Fruit fly (Drosophila melanogaster): ENCODE results near the gene Cog4.
A peak's percentile ranks its signal among the peaks of the same experiment; 100 is the strongest.

DNA sequence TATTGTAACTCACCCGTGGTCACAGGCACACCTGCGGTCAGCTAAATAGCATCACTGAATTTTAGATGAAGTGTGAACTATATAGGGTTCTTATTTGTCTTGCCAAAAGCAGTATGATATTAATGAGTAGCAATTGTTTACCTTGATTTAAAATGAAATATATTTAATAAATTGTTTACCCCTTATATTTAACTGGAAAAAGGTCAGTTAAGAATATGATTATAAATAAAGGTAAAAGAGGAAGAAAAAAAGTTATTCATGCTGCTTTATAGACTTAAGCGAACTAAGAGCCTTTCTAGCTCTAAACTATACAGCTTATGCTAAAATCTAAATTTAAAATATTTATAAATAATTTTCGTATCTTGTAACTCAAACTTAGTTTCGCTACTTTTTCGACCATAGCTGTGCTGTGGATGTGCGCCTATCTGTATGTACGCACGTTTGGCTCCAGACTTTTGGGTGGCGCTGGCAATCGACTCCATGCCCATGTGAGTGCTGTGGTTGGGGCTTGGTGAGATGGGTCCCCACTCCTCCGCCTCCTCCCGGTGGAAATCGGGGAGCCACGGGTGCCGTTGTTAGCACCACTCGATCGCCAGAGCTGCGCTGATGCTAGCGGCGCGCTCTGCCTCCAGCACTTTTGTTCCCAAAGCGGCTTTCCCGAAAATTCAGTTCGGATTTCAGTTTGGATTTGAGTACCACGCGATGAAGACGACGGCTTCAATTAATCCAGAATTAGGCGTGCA is 46.2 kb downstream of the Cog4 start, which contains the start of gene loh:
- TF ChIP-seq esn (GFP tag; optimal IDR thresholded peaks at IDR 0.05) (peak; percentile 60), lz (GFP tag; optimal IDR thresholded peaks at IDR 0.05) (peak; percentile 1), acj6 (GFP tag; optimal IDR thresholded peaks at IDR 0.05) (peak; percentile 40), CG6808 (GFP tag; optimal IDR thresholded peaks at IDR 0.05) (no peak), CG10631 (GFP tag; optimal IDR thresholded peaks at IDR 0.05) (peak; percentile 49), CG9139 (GFP tag; optimal IDR thresholded peaks at IDR 0.05) (no peak), eg (GFP tag; IDR thresholded peaks at IDR 0.05) (no peak), Lpt (GFP tag; optimal IDR thresholded peaks at IDR 0.05) (no peak), CG32006 (GFP tag; optimal IDR thresholded peaks at IDR 0.05) (no peak), CG34406 (GFP tag; optimal IDR thresholded peaks at IDR 0.05) (no peak), Met (GFP tag; optimal IDR thresholded peaks at IDR 0.05) (no peak), fkh (GFP tag; optimal IDR thresholded peaks at IDR 0.05) (no peak), spab (GFP tag; optimal IDR thresholded peaks at IDR 0.05) (no peak), CG10669 (GFP tag; optimal IDR thresholded peaks at IDR 0.05) (no peak)

All from whole organism, prepupa.